Worm (Caenorhabditis elegans) whole organism, L4/young adult: ENCODE results near the gene R09H3.2.
A peak's percentile ranks its signal among the peaks of the same experiment; 100 is the strongest.

Source experiments
- W03F9.2 ChIP-seq: fragments of 150-350 bp; optimal IDR thresholded peaks from 2 replicates; lab custom pipeline; 2014; ENCODE audit warnings: missing biosample characterization, missing genetic modification characterization
- dao-5 ChIP-seq: sonication (generic microtip); optimal IDR thresholded peaks from 2 replicates; lab custom pipeline; 2016; ENCODE audit warnings: missing genotype, missing genetic modification characterization, moderate library complexity, missing compliant biosample characterization
- him-1 ChIP-seq: sonication (generic microtip); optimal IDR thresholded peaks from 2 replicates; lab custom pipeline; 2016; ENCODE audit warnings: missing genotype, missing genetic modification reagents, missing genetic modification characterization, missing compliant biosample characterization

R09H3.2 gene

ce11 chrX:1668748-1669147 is 3.9 kb upstream of the R09H3.2 start, which contains the start of gene R09H3.3:
TSS of gene R09H3.3 (minus strand) at chrX:1668848.
- TF ChIP-seq dao-5: no peak
- TF ChIP-seq him-1: no peak
- no peak for TF ChIP-seq W03F9.2

- TF ChIP-seq him-1: no peak
Observed at ce11 chrX:1667056-1667455, 2.2 kb upstream of the R09H3.2 start.

ce11 chrX:1655207-1655606 is 9.6 kb downstream of the R09H3.2 start, which contains the start of gene tbx-32:
TSS of gene tbx-32 (plus strand) at chrX:1655507.
- no peak for TF ChIP-seq W03F9.2
- no peak for TF ChIP-seq dao-5
- no peak for TF ChIP-seq him-1

ce11 chrX:1654146-1654545 is 10.7 kb downstream of the R09H3.2 start, which contains the start of gene ZK380.6:
TSS of gene ZK380.6 (plus strand) at chrX:1654446.
- TF ChIP-seq dao-5 (no peak), him-1 (no peak), W03F9.2 (no peak)

ce11 chrX:1651668-1652067 is 13.2 kb downstream of the R09H3.2 start, which contains the start of gene ZK380.4:
TSS of gene ZK380.4 (minus strand) at chrX:1651994.
- TF ChIP-seq him-1 (no peak), W03F9.2 (no peak), dao-5 (no peak)

ce11 chrX:1643442-1644096 is 21.3 kb downstream of the R09H3.2 start:
- no peak for TF ChIP-seq W03F9.2
- no peak for TF ChIP-seq dao-5
- no peak for TF ChIP-seq him-1

ce11 chrX:1630881-1631516 is 33.8 kb downstream of the R09H3.2 start, which contains the start of gene ZK380.2:
TSS of gene ZK380.2 (plus strand) at chrX:1631466.
- TF ChIP-seq him-1 (no peak), W03F9.2 (no peak), dao-5 (no peak)

- TF ChIP-seq W03F9.2: no peak
- no peak for TF ChIP-seq dao-5
- no peak for TF ChIP-seq him-1
Observed at ce11 chrX:1629746-1630145, 35.1 kb downstream of the R09H3.2 start.

- TF ChIP-seq dao-5 (no peak), him-1 (no peak), W03F9.2 (no peak)
Observed at ce11 chrX:1627837-1628236, 37.0 kb downstream of the R09H3.2 start, which contains the start of gene fbxb-58. TSS of gene fbxb-58 (plus strand) at chrX:1628137.

ce11 chrX:1627013-1627412 is 37.8 kb downstream of the R09H3.2 start:
- TF ChIP-seq dao-5: peak; percentile 49
- TF ChIP-seq W03F9.2: peak; percentile 97
- TF ChIP-seq him-1: peak; percentile 98

ce11 chrX:1623048-1623447 is 41.8 kb downstream of the R09H3.2 start:
- no peak for TF ChIP-seq dao-5
- no peak for TF ChIP-seq W03F9.2
- TF ChIP-seq him-1: no peak

ce11 chrX:1620678-1621449 is 44.0 kb downstream of the R09H3.2 start, which contains the start of gene H11E01.2:
TSS of gene H11E01.2 (plus strand) at chrX:1621057.
- TF ChIP-seq W03F9.2 (no peak), him-1 (no peak), dao-5 (no peak)
